Worm (Caenorhabditis elegans) whole organism, young adult: Measurements from ENCODE around the gene fbxa-192.

Experiments used
- B0261.1 ChIP-seq: sonication (generic microtip); optimal IDR thresholded peaks from 2 replicates; lab custom pipeline; 2016; ENCODE audit warnings: mild to moderate bottlenecking, missing genetic modification characterization, moderate library complexity, missing compliant biosample characterization
- B0336.3 ChIP-seq: fragments of 200-800 bp; sonication (Bioruptor generic); IDR thresholded peaks from 2 replicates; pipeline ENCODE4 v1.3.6; 2022; ENCODE audit warnings: missing genetic modification characterization, missing compliant biosample characterization
- C17E4.6 ChIP-seq: fragments of 200-800 bp; sonication (Bioruptor generic); IDR thresholded peaks from 2 replicates; pipeline ENCODE4 v1.3.6; 2022; ENCODE audit warnings: missing genetic modification reagents, missing genetic modification characterization, missing compliant biosample characterization
- F10E7.11 ChIP-seq: sonication (generic microtip); optimal IDR thresholded peaks from 2 replicates; lab custom pipeline; 2017; ENCODE audit warnings: mild to moderate bottlenecking, missing genetic modification characterization, moderate library complexity, missing compliant biosample characterization
- F22D6.2 ChIP-seq: sonication (generic microtip); optimal IDR thresholded peaks from 2 replicates; lab custom pipeline; 2016; ENCODE audit warnings: mild to moderate bottlenecking, missing genetic modification characterization, missing compliant biosample characterization
- F23B12.7 ChIP-seq: sonication (generic microtip); optimal IDR thresholded peaks from 2 replicates; lab custom pipeline; 2017; ENCODE audit warnings: missing genetic modification characterization, mild to moderate bottlenecking, missing compliant biosample characterization, antibody characterized with exemption, moderate library complexity; ENCODE audit not compliant: insufficient read depth
- F33H1.4 ChIP-seq: fragments of 200-800 bp; sonication (Bioruptor generic); IDR thresholded peaks from 2 replicates; pipeline ENCODE4 v1.3.6; 2022; ENCODE audit warnings: missing genetic modification reagents, missing genetic modification characterization, missing compliant biosample characterization
- F52B5.7 ChIP-seq: sonication (generic microtip); optimal IDR thresholded peaks from 2 replicates; lab custom pipeline; 2016; ENCODE audit warnings: mild to moderate bottlenecking, missing genetic modification characterization, missing compliant biosample characterization
- K11D2.4 ChIP-seq: fragments of 200-800 bp; sonication (Bioruptor generic); IDR thresholded peaks from 2 replicates; pipeline ENCODE4 v1.3.6; 2022; ENCODE audit warnings: missing genetic modification reagents, missing genetic modification characterization, missing compliant biosample characterization
- T07F8.4 ChIP-seq: sonication (generic microtip); optimal IDR thresholded peaks from 2 replicates; lab custom pipeline; 2016; ENCODE audit warnings: mild to moderate bottlenecking, missing genetic modification characterization, moderate library complexity, missing compliant biosample characterization
- T26A5.8 ChIP-seq: sonication (generic microtip); optimal IDR thresholded peaks from 2 replicates; lab custom pipeline; 2016; ENCODE audit warnings: missing genetic modification characterization, missing compliant biosample characterization
- Y53F4B.3 ChIP-seq: fragments of 200-800 bp; sonication (Bioruptor generic); IDR thresholded peaks from 2 replicates; pipeline ENCODE4 v1.3.6; 2022; ENCODE audit warnings: missing genetic modification reagents, missing genetic modification characterization, missing compliant biosample characterization
- Y53G8AR.9 ChIP-seq: fragments of 200-800 bp; sonication (Bioruptor generic); conservative IDR thresholded peaks from 2 replicates; pipeline ENCODE4 v1.3.6; 2022; ENCODE audit warnings: missing genetic modification reagents, missing genetic modification characterization, missing compliant biosample characterization
- Y67H2A.10 ChIP-seq: fragments of 200-800 bp; sonication (Bioruptor generic); conservative IDR thresholded peaks from 2 replicates; pipeline ENCODE4 v1.3.6; 2022; ENCODE audit warnings: missing genetic modification reagents, missing genetic modification characterization, missing compliant biosample characterization
- Y79H2A.3 ChIP-seq: fragments of 200-800 bp; sonication (Bioruptor generic); conservative IDR thresholded peaks from 2 replicates; pipeline ENCODE4 v1.3.6; 2022; ENCODE audit warnings: missing genetic modification reagents, missing genetic modification characterization, missing compliant biosample characterization
- akir-1 ChIP-seq: fragments of 200-800 bp; sonication (Bioruptor generic); optimal IDR thresholded peaks from 2 replicates; lab custom pipeline; 2018; ENCODE audit warnings: mild to moderate bottlenecking, missing genetic modification characterization, moderate library complexity, missing compliant biosample characterization
- attf-3 ChIP-seq: fragments of 200-800 bp; sonication (Bioruptor generic); conservative IDR thresholded peaks from 2 replicates; pipeline ENCODE4 v1.3.6; 2022; ENCODE audit warnings: missing genetic modification reagents, missing genetic modification characterization, missing compliant biosample characterization
- bed-1 ChIP-seq: fragments of 200-800 bp; sonication (Bioruptor generic); IDR thresholded peaks from 2 replicates; pipeline ENCODE4 v1.3.6; 2022; ENCODE audit warnings: missing genetic modification reagents, missing genetic modification characterization, missing compliant biosample characterization
- bed-2 ChIP-seq: fragments of 200-800 bp; sonication (Bioruptor generic); IDR thresholded peaks from 2 replicates; pipeline ENCODE4 v1.3.6; 2022; ENCODE audit warnings: missing genetic modification reagents, missing genetic modification characterization, missing compliant biosample characterization
- ccch-3 ChIP-seq: fragments of 200-800 bp; sonication (Bioruptor generic); optimal IDR thresholded peaks from 2 replicates; lab custom pipeline; 2018; ENCODE audit warnings: mild to moderate bottlenecking, missing genetic modification characterization, missing compliant biosample characterization
- ceh-40 ChIP-seq: fragments of 200-800 bp; sonication (Bioruptor generic); IDR thresholded peaks from 2 replicates; pipeline ENCODE4 v1.3.6; 2022; ENCODE audit warnings: missing genetic modification characterization, missing compliant biosample characterization
- ceh-79 ChIP-seq: sonication (generic microtip); optimal IDR thresholded peaks from 2 replicates; lab custom pipeline; 2017; ENCODE audit warnings: mild to moderate bottlenecking, missing genetic modification characterization, missing compliant biosample characterization
- chd-7 ChIP-seq: sonication (generic microtip); optimal IDR thresholded peaks from 2 replicates; lab custom pipeline; 2016; ENCODE audit warnings: mild to moderate bottlenecking, missing genetic modification characterization, moderate library complexity, missing compliant biosample characterization
- die-1 ChIP-seq: sonication (generic microtip); optimal IDR thresholded peaks from 2 replicates; lab custom pipeline; 2016; ENCODE audit warnings: missing genotype, mild to moderate bottlenecking, missing genetic modification characterization, missing compliant biosample characterization
- dox-1 ChIP-seq: fragments of 200-800 bp; sonication (Bioruptor generic); IDR thresholded peaks from 2 replicates; pipeline ENCODE4 v1.3.6; 2022; ENCODE audit warnings: missing genetic modification reagents, missing genetic modification characterization, missing compliant biosample characterization
- fkh-3 ChIP-seq: sonication (generic microtip); optimal IDR thresholded peaks from 2 replicates; lab custom pipeline; 2016; ENCODE audit warnings: mild to moderate bottlenecking, missing genetic modification characterization, missing compliant biosample characterization
- gei-17 ChIP-seq: fragments of 200-800 bp; sonication (Bioruptor generic); optimal IDR thresholded peaks from 2 replicates; lab custom pipeline; 2018; ENCODE audit warnings: mild to moderate bottlenecking, missing genetic modification characterization, missing compliant biosample characterization
- hlh-12 ChIP-seq: sonication (generic microtip); optimal IDR thresholded peaks from 2 replicates; lab custom pipeline; 2016; ENCODE audit warnings: missing genetic modification characterization, missing compliant biosample characterization
- hmg-20 ChIP-seq: fragments of 200-800 bp; sonication (Bioruptor generic); IDR thresholded peaks from 2 replicates; pipeline ENCODE4 v1.3.6; 2022; ENCODE audit warnings: missing genetic modification reagents, missing genetic modification characterization, missing compliant biosample characterization
- lag-1 ChIP-seq: fragments of 200-800 bp; sonication (Bioruptor generic); IDR thresholded peaks from 2 replicates; pipeline ENCODE4 v1.3.6; 2022; ENCODE audit warnings: missing genetic modification reagents, missing genetic modification characterization, missing compliant biosample characterization
- let-526 ChIP-seq: fragments of 200-800 bp; sonication (Bioruptor generic); IDR thresholded peaks from 2 replicates; pipeline ENCODE4 v1.3.6; 2022; ENCODE audit warnings: missing genetic modification reagents, missing genetic modification characterization, missing compliant biosample characterization
- lin-40 ChIP-seq: sonication (generic microtip); optimal IDR thresholded peaks from 2 replicates; lab custom pipeline; 2016; ENCODE audit warnings: missing genetic modification characterization, mild to moderate bottlenecking, missing compliant biosample characterization, missing genotype, missing genetic modification reagents
- lin-54 ChIP-seq: fragments of 200-800 bp; sonication (Bioruptor generic); optimal IDR thresholded peaks from 2 replicates; lab custom pipeline; 2018; ENCODE audit warnings: mild to moderate bottlenecking, missing genetic modification characterization, missing compliant biosample characterization
- madf-8 ChIP-seq: fragments of 200-800 bp; sonication (Bioruptor generic); conservative IDR thresholded peaks from 2 replicates; pipeline ENCODE4 v1.3.6; 2022; ENCODE audit warnings: missing genetic modification reagents, missing genetic modification characterization, missing compliant biosample characterization
- mel-28 ChIP-seq: sonication (generic microtip); optimal IDR thresholded peaks from 2 replicates; lab custom pipeline; 2016; ENCODE audit warnings: borderline replicate concordance, mild to moderate bottlenecking, missing genetic modification characterization, missing compliant biosample characterization
- nfya-2 ChIP-seq: fragments of 200-800 bp; sonication (Bioruptor generic); IDR thresholded peaks from 2 replicates; pipeline ENCODE4 v1.3.6; 2022; ENCODE audit warnings: missing genetic modification reagents, missing genetic modification characterization, missing compliant biosample characterization
- nhr-80 ChIP-seq: sonication (generic microtip); optimal IDR thresholded peaks from 2 replicates; lab custom pipeline; 2016; ENCODE audit warnings: missing genetic modification characterization, missing compliant biosample characterization
- pha-4 ChIP-seq: fragments of 150-350 bp; sonication (generic microtip); optimal IDR thresholded peaks from 2 replicates; lab custom pipeline; 2014; ENCODE audit warnings: missing biosample characterization, missing genetic modification reagents, missing genetic modification characterization
- rec-8 ChIP-seq, 2 experiments: sonication (generic microtip); optimal IDR thresholded peaks; 2 replicates each; lab custom pipeline; 2016; ENCODE audit warnings: mild to moderate bottlenecking in 2 of 2, missing genetic modification characterization in 2 of 2, missing genetic modification reagents in 2 of 2, missing genotype in 2 of 2, missing biosample characterization in 1 of 2, missing compliant biosample characterization in 1 of 2, moderate library complexity in 1 of 2
- rpc-1 ChIP-seq, 2 experiments: fragments of 150-350 bp in 1 of 2; sonication (generic microtip) in 1 of 2; optimal IDR thresholded peaks; 2 replicates each; lab custom pipeline; 2014 to 2018; ENCODE audit warnings: missing biosample characterization in 1 of 2, missing genetic modification characterization in 1 of 2, missing genetic modification reagents in 1 of 2, missing genotype in 1 of 2
- sea-2 ChIP-seq: fragments of 200-800 bp; sonication (Bioruptor generic); IDR thresholded peaks from 2 replicates; pipeline ENCODE4 v1.3.6; 2022; ENCODE audit warnings: missing genetic modification characterization, missing compliant biosample characterization
- snpc-1.3 ChIP-seq: sonication (generic microtip); optimal IDR thresholded peaks from 2 replicates; lab custom pipeline; 2017; ENCODE audit warnings: missing genetic modification characterization, mild to moderate bottlenecking, missing compliant biosample characterization, antibody characterized with exemption, moderate library complexity, missing genotype, missing genetic modification reagents; ENCODE audit not compliant: insufficient read depth
- tbx-9 ChIP-seq: sonication (generic microtip); optimal IDR thresholded peaks from 2 replicates; lab custom pipeline; 2016; ENCODE audit warnings: borderline replicate concordance, missing genetic modification characterization, inconsistent platforms, missing compliant biosample characterization
- tlf-1 ChIP-seq: fragments of 200-800 bp; sonication (Bioruptor generic); optimal IDR thresholded peaks from 2 replicates; lab custom pipeline; 2018; ENCODE audit warnings: mild to moderate bottlenecking, missing genetic modification characterization, missing compliant biosample characterization
- xnd-1 ChIP-seq: sonication (generic microtip); optimal IDR thresholded peaks from 2 replicates; lab custom pipeline; 2016; ENCODE audit warnings: missing genotype, missing genetic modification reagents, missing genetic modification characterization, missing compliant biosample characterization
- ztf-22 ChIP-seq: fragments of 200-800 bp; sonication (Bioruptor generic); optimal IDR thresholded peaks from 2 replicates; lab custom pipeline; 2018; ENCODE audit warnings: mild to moderate bottlenecking, missing genetic modification characterization, moderate library complexity, missing compliant biosample characterization
- ztf-26 ChIP-seq: sonication (generic microtip); optimal IDR thresholded peaks from 2 replicates; lab custom pipeline; 2017; ENCODE audit warnings: missing genetic modification characterization, missing compliant biosample characterization
- ztf-3 ChIP-seq: fragments of 200-800 bp; sonication (Bioruptor generic); optimal IDR thresholded peaks from 2 replicates; lab custom pipeline; 2018; ENCODE audit warnings: mild to moderate bottlenecking, missing genetic modification characterization, missing compliant biosample characterization
- ztf-6 ChIP-seq: fragments of 200-800 bp; sonication (Bioruptor generic); IDR thresholded peaks from 2 replicates; pipeline ENCODE4 v1.3.6; 2022; ENCODE audit warnings: missing genetic modification reagents, missing genetic modification characterization, missing compliant biosample characterization

The fbxa-192 gene

DNA sequence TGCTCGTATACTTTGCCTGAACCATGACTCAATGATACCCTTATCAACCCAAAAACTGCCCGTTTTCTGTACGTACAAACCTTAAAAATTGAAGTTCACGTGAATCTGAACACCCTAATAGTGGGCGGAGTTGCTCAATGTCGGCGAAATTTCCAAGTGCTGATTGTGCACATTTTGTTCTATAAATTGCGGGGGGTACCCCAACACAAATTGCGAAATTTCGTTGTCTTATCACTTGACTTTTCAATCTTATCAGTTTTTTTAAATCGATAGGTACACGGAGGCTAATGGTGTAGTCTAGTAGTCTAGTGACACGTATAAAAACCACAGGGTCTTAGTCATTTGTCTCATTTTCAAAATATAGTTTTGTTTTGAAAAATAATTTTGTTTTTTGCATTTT, 8.9 kb upstream of the fbxa-192 start, which contains the start of gene fbxa-108 (continued):
- TF ChIP-seq tbx-9 (tag; lab: Kevin White, UChicago) = no peak
- no peak for TF ChIP-seq rec-8 (tag; optimal IDR thresholded peaks at IDR 0.05; lab: Kevin White, UChicago)
- no peak for TF ChIP-seq attf-3 (GFP tag; lab: Robert Waterston, UW)
- no peak for TF ChIP-seq let-526 (GFP tag; lab: Robert Waterston, UW)
- TF ChIP-seq ceh-40 (GFP tag; lab: Robert Waterston, UW) = no peak
- TF ChIP-seq B0261.1 (tag; lab: Kevin White, UChicago) = no peak
- no peak for TF ChIP-seq chd-7 (tag; lab: Kevin White, UChicago)
- TF ChIP-seq ztf-6 = no peak
- TF ChIP-seq madf-8 = no peak
- peak; percentile 99 for TF ChIP-seq nhr-80 (tag; lab: Kevin White, UChicago)
- TF ChIP-seq mel-28 = no peak
- no peak for TF ChIP-seq lag-1 (GFP tag; lab: Robert Waterston, UW)
- TF ChIP-seq sea-2 (GFP tag; lab: Robert Waterston, UW) = no peak
- no peak for TF ChIP-seq ztf-26 (tag; lab: Kevin White, UChicago)
- peak; percentile 55; the same call in 1 of the 2 replicates for TF ChIP-seq dox-1 (GFP tag; lab: Robert Waterston, UW)
- no peak for TF ChIP-seq lin-54 (GFP tag; lab: Kevin White, UChicago)
- TF ChIP-seq F52B5.7 (tag; lab: Kevin White, UChicago) = no peak
- no peak for TF ChIP-seq lin-40 (tag; lab: Kevin White, UChicago)
- TF ChIP-seq F22D6.2 (tag; lab: Kevin White, UChicago) = peak; percentile 9
- TF ChIP-seq ccch-3 = no peak
- no peak for TF ChIP-seq hlh-12 (tag; lab: Kevin White, UChicago)
- TF ChIP-seq fkh-3 (tag; lab: Kevin White, UChicago) = no peak
- TF ChIP-seq T26A5.8 = no peak
- no peak for TF ChIP-seq Y53F4B.3
- TF ChIP-seq xnd-1 (tag; lab: Kevin White, UChicago) = no peak
- TF ChIP-seq ztf-3 (GFP tag; lab: Kevin White, UChicago) = no peak
- TF ChIP-seq pha-4 (tag; lab: Kevin White, UChicago) = peak; percentile 82
- no peak for TF ChIP-seq Y79H2A.3
- no peak for TF ChIP-seq nfya-2 (GFP tag; lab: Robert Waterston, UW)
- no peak for TF ChIP-seq K11D2.4
- no peak for TF ChIP-seq akir-1 (GFP tag; lab: Kevin White, UChicago)
- TF ChIP-seq ceh-79 (tag; lab: Kevin White, UChicago) = no peak
- TF ChIP-seq F23B12.7 (tag; lab: Kevin White, UChicago) = peak; percentile 10
- TF ChIP-seq Y67H2A.10 (GFP tag; lab: Robert Waterston, UW) = no peak
- no peak for TF ChIP-seq die-1 (tag; lab: Kevin White, UChicago)
- peak; percentile 64 for TF ChIP-seq B0336.3 (GFP tag; lab: Robert Waterston, UW)
- no peak for TF ChIP-seq tlf-1 (GFP tag; lab: Kevin White, UChicago)
- TF ChIP-seq T07F8.4 (tag; lab: Kevin White, UChicago) = no peak
- no peak for TF ChIP-seq hmg-20 (GFP tag; lab: Robert Waterston, UW)
- TF ChIP-seq ztf-22 = peak; percentile 79
- no peak for TF ChIP-seq C17E4.6 (GFP tag; lab: Robert Waterston, UW)
- TF ChIP-seq F10E7.11 (tag; lab: Kevin White, UChicago) = no peak
- TF ChIP-seq F33H1.4 (GFP tag; lab: Robert Waterston, UW) = no peak
- no peak for TF ChIP-seq bed-1 (GFP tag; lab: Robert Waterston, UW)
- no peak for TF ChIP-seq rpc-1 (optimal IDR thresholded peaks at IDR 0.05; lab: Kevin White, UChicago)
- TF ChIP-seq rpc-1 (tag; optimal IDR thresholded peaks at IDR 0.05; lab: Kevin White, UChicago) = no peak
- no peak for TF ChIP-seq bed-2 (GFP tag; lab: Robert Waterston, UW)
- TF ChIP-seq snpc-1.3 (tag; lab: Kevin White, UChicago) = no peak
- TF ChIP-seq gei-17 (GFP tag; lab: Kevin White, UChicago) = no peak
- TF ChIP-seq Y53G8AR.9 (GFP tag; lab: Robert Waterston, UW) = no peak
